Fruit fly (Drosophila melanogaster): ENCODE measurements around the gene CG43102.
A peak's percentile ranks its signal among the peaks of the same experiment; 100 is the strongest.

Gene CG43102

DNA sequence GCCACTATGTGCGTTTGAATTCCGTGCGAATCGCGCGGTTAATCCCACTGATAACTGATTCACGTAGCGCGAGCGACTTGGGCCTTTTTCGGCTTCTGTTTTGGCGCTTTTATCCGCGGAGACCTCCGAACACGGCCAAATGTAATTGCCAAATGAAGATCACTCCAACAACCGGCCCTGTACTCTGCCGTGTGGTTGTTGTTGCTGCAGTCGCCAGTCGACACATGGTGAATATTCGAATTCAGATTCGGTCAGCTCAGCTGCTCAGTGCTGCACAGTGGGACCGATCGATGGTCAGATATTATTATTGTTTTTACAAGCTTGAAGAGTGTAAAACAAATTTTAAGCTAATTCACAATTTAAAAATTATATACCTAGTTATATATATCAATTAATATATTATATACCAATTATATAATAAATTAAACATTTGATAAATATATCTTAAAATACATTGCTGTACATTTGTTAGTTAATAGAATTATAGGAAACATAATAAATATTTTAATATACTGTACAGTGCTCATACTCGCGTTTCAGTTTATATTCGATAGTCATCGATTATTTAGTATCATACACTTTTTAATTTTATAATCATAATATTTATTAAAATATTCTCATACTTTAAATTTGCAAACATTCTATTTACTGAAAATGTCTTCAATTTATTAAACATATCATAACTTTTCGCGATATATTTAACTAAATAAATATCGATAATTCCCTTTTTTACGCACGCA, at the start of gene CG43102 (continued):
- TF ChIP-seq CG6272 (GFP tag; IDR thresholded peaks at IDR 0.05): peak; percentile 29
- no peak for TF ChIP-seq YL-1 (GFP tag; optimal IDR thresholded peaks at IDR 0.05)
- no peak for TF ChIP-seq Trl (optimal IDR thresholded peaks at IDR 0.05)
- peak; percentile 3 for TF ChIP-seq Trl (GFP tag; optimal IDR thresholded peaks at IDR 0.05)
- no peak for TF ChIP-seq hth (optimal IDR thresholded peaks at IDR 0.05)
- TF ChIP-seq al (GFP tag; IDR thresholded peaks at IDR 0.05): peak; percentile 60
- peak; percentile 94 for TF ChIP-seq Ets65A (GFP tag)
- TF ChIP-seq NfI (GFP tag; optimal IDR thresholded peaks at IDR 0.05): peak; percentile 76
- peak; percentile 68 for TF ChIP-seq Hmr (GFP tag; optimal IDR thresholded peaks at IDR 0.05)
- TF ChIP-seq jumu (GFP tag; optimal IDR thresholded peaks at IDR 0.05): peak; percentile 17
- peak; percentile 64 for TF ChIP-seq Meics (GFP tag; optimal IDR thresholded peaks at IDR 0.05)
- TF ChIP-seq CG8089 (GFP tag; optimal IDR thresholded peaks at IDR 0.05): no peak
- peak; percentile 77 for TF ChIP-seq CG2712 (tag; optimal IDR thresholded peaks at IDR 0.05)
- TF ChIP-seq B-H1 (GFP tag; IDR thresholded peaks at IDR 0.05): peak; percentile 64; the same call in 2 of the 3 replicates
- TF ChIP-seq CG18262 (tag; optimal IDR thresholded peaks at IDR 0.05): peak; percentile 72
- peak; percentile 71 for TF ChIP-seq CG16813 (GFP tag; IDR thresholded peaks at IDR 0.05; ENCODE audit: partially characterized antibody)
- no peak for TF ChIP-seq psq (GFP tag; optimal IDR thresholded peaks at IDR 0.05)
- no peak for TF ChIP-seq CG7745 (tag; optimal IDR thresholded peaks at IDR 0.05)
- peak; percentile 12 for TF ChIP-seq CG17912 (GFP tag; optimal IDR thresholded peaks at IDR 0.05)
- peak; percentile 20 for TF ChIP-seq kni (GFP tag; optimal IDR thresholded peaks at IDR 0.05)
- TF ChIP-seq row (GFP tag; IDR thresholded peaks at IDR 0.05): peak; percentile 73
- TF ChIP-seq oc (tag; optimal IDR thresholded peaks at IDR 0.05): peak; percentile 58
- TF ChIP-seq CG14965 (GFP tag; optimal IDR thresholded peaks at IDR 0.05; ENCODE audit: borderline replicate concordance): no peak
- TF ChIP-seq CG32772 (GFP tag; IDR thresholded peaks at IDR 0.05): peak; percentile 70
- peak; percentile 60 for TF ChIP-seq sisA (GFP tag; IDR thresholded peaks at IDR 0.05)
- TF ChIP-seq gce (GFP tag; IDR thresholded peaks at IDR 0.05): peak; percentile 47; the same call in 1 of the 3 replicates
- peak; percentile 82 for TF ChIP-seq ci (GFP tag; IDR thresholded peaks at IDR 0.05)
- TF ChIP-seq Bdp1 (GFP tag; optimal IDR thresholded peaks at IDR 0.05): peak; percentile 31
- peak; percentile 53 for TF ChIP-seq Side (GFP tag; optimal IDR thresholded peaks at IDR 0.05)
- peak; percentile 63; the same call in 1 of the 2 replicates for TF ChIP-seq E2f1 (GFP tag; IDR thresholded peaks at IDR 0.05)
- TF ChIP-seq CG3065 (GFP tag; optimal IDR thresholded peaks at IDR 0.05): no peak
- peak; percentile 49 for TF ChIP-seq CG7556 (GFP tag; optimal IDR thresholded peaks at IDR 0.05)
- peak; percentile 69 for TF ChIP-seq Bgb (GFP tag; IDR thresholded peaks at IDR 0.05; ENCODE audit: partially characterized antibody)
- TF ChIP-seq gcm (GFP tag; optimal IDR thresholded peaks at IDR 0.05): peak; percentile 37
- peak; percentile 31 for TF ChIP-seq MESR4 (GFP tag; optimal IDR thresholded peaks at IDR 0.05)
- peak; percentile 11 for TF ChIP-seq Hey (tag; optimal IDR thresholded peaks at IDR 0.05)
- peak; percentile 3 for TF ChIP-seq Ets97D (GFP tag; optimal IDR thresholded peaks at IDR 0.05)
- peak; percentile 72 for TF ChIP-seq Sox102F (GFP tag; optimal IDR thresholded peaks at IDR 0.05)
- peak; percentile 69 for TF ChIP-seq CG7372 (GFP tag; IDR thresholded peaks at IDR 0.05)
- TF ChIP-seq CG4730 (GFP tag; IDR thresholded peaks at IDR 0.05): peak; percentile 50; the same call in 1 of the 2 replicates
- TF ChIP-seq pb (GFP tag; optimal IDR thresholded peaks at IDR 0.05): peak; percentile 46
- TF ChIP-seq bbx (GFP tag; IDR thresholded peaks at IDR 0.05; ENCODE audit: partially characterized antibody): peak; percentile 57
- peak; percentile 62 for TF ChIP-seq Hr3 (GFP tag; optimal IDR thresholded peaks at IDR 0.05)
- peak; percentile 65 for TF ChIP-seq Optix (GFP tag; IDR thresholded peaks at IDR 0.05)
- peak; percentile 76 for TF ChIP-seq CG10543 (GFP tag; optimal IDR thresholded peaks at IDR 0.05)
- TF ChIP-seq Xbp1 (GFP tag; optimal IDR thresholded peaks at IDR 0.05): peak; percentile 73
- no peak for TF ChIP-seq Lpt (GFP tag; optimal IDR thresholded peaks at IDR 0.05)
- no peak for TF ChIP-seq en (GFP tag; optimal IDR thresholded peaks at IDR 0.05)
- peak; percentile 43 for TF ChIP-seq Fer2 (tag; optimal IDR thresholded peaks at IDR 0.05)
- peak; percentile 33 for TF ChIP-seq CG12219 (GFP tag; optimal IDR thresholded peaks at IDR 0.05)

All from whole organism, embryonic.